Fruit fly (Drosophila melanogaster) whole organism: ENCODE results near the gene TrpRS.

ENCODE experiments used
- CG8478 ChIP-seq: fragments of >200 bp; optimal IDR thresholded peaks from 2 replicates; lab custom pipeline; 2018; ENCODE audit warnings: inconsistent platforms
- Dll ChIP-seq: fragments of >200 bp; optimal IDR thresholded peaks from 2 replicates; lab custom pipeline; 2017
- EcR ChIP-seq, 2 experiments: fragments of >200 bp; optimal IDR thresholded peaks; 2 replicates each; lab custom pipeline; 2017; ENCODE audit warnings: missing biosample characterization in 2 of 2, missing genetic modification characterization in 2 of 2, missing genetic modification reagents in 2 of 2
- pan ChIP-seq: fragments of >200 bp; optimal IDR thresholded peaks from 2 replicates; lab custom pipeline; 2017
- psq ChIP-seq: fragments of >200 bp; optimal IDR thresholded peaks from 2 replicates; lab custom pipeline; 2017
- usp ChIP-seq: fragments of >200 bp; optimal IDR thresholded peaks from 2 replicates; lab custom pipeline; 2017; ENCODE audit warnings: missing biosample characterization, missing genetic modification characterization, mixed read lengths

The TrpRS gene

DNA sequence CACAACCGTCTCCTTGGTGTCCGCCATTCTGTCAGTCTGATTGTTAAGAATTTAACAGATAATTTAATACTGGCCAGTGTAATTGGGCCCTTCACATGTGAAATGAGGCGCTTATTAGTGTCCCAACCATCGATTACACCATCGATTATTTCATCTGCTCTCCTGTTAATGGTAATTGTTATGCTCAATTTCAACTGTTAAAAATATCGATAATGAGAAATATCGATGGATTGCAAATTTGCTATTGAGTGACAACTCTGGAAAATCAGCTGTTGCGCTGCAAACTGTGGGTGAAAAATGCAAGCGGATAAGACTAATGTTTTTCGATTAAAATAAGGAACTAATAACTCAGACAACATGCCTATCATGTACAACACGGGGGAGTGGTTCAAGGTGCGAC, at the start of gene TrpRS, which contains the start of gene Vps16A:
TrpRS (minus strand) TSS at position 140 of the 400 bp plus-strand sequence.
Vps16A (plus strand) TSS at position 255 of the 400 bp plus-strand sequence.
- TF ChIP-seq pan (lab: Kevin White, UChicago) (no peak), usp (GFP tag; lab: Kevin White, UChicago) (no peak), EcR (GFP tag; optimal IDR thresholded peaks at IDR 0.05; lab: Kevin White, UChicago) (no peak), Dll (no peak), CG8478 (lab: Kevin White, UChicago) (no peak), psq (lab: Kevin White, UChicago) (no peak)

DNA sequence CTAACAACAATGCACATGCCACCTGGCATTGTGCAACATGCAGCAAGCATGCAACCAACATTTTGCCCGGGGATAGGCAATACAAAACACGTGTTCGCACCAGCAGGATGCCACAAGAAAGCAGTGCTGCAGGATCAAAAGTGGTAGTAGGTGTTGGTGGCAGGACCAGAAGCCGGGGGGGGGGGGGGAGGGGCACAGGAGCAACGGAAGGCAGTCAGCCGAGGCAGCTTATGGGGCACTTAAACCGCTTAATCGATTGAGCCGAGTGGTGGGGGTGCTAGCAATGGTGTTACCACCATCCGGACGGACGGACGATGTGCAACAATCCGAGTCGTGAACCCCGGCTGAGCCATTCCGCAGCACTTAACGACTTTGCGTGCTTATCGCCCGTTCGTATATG, 30.5 kb upstream of the TrpRS start:
- TF ChIP-seq Dll (no peak), EcR (GFP tag; optimal IDR thresholded peaks at IDR 0.05; lab: Kevin White, UChicago) (no peak), psq (lab: Kevin White, UChicago) (no peak), usp (GFP tag; lab: Kevin White, UChicago) (no peak), pan (lab: Kevin White, UChicago) (no peak), CG8478 (lab: Kevin White, UChicago) (no peak)

DNA sequence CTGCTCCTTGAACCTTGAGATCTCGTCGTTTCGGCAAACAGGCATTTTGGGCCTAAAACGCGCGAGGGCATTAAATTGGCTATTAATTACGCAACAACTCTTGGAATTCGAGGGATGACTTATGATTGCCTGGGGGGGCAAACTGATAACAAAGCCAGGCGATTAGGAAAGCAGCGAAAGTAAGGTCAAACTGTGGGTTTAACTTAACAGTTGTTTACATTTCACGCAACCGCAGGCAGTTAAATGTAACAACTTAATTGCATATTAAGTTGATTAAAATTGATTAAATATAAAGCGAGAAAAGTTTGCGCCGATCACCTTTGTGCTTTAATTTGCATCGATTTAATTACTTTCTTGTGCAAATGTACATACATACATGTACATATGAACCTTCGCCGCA, 21.0 kb upstream of the TrpRS start:
- no peak for TF ChIP-seq pan (lab: Kevin White, UChicago)
- no peak for TF ChIP-seq CG8478 (lab: Kevin White, UChicago)
- TF ChIP-seq psq (lab: Kevin White, UChicago) = no peak
- TF ChIP-seq usp (GFP tag; lab: Kevin White, UChicago) = no peak
- TF ChIP-seq Dll = no peak
- TF ChIP-seq EcR (GFP tag; optimal IDR thresholded peaks at IDR 0.05; lab: Kevin White, UChicago) = no peak

DNA sequence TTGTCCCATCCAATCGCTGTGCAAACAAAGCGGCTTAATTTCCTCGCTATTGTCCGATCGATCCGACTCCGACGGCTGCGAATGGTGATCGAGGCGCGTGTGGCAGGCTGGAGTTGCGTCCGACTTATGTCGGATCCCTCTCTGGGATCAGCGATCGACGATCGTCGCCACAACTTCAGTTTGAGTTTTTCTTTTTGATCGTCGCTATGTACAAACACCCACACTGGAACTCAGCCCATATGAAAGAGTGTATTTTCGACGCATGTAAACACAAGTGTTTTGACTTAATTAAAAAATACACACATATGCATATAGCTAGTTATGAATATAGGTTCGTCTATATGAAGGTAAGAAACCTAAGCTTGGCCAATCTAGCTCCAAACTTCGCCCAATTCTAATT, 2.7 kb downstream of the TrpRS start, which contains the start of gene sage:
sage (minus strand) TSS at position 101 of the 400 bp plus-strand sequence.
- TF ChIP-seq usp (GFP tag; lab: Kevin White, UChicago) (no peak), CG8478 (lab: Kevin White, UChicago) (no peak), Dll (no peak), pan (lab: Kevin White, UChicago) (no peak), psq (lab: Kevin White, UChicago) (no peak), EcR (GFP tag; optimal IDR thresholded peaks at IDR 0.05; lab: Kevin White, UChicago) (no peak)

DNA sequence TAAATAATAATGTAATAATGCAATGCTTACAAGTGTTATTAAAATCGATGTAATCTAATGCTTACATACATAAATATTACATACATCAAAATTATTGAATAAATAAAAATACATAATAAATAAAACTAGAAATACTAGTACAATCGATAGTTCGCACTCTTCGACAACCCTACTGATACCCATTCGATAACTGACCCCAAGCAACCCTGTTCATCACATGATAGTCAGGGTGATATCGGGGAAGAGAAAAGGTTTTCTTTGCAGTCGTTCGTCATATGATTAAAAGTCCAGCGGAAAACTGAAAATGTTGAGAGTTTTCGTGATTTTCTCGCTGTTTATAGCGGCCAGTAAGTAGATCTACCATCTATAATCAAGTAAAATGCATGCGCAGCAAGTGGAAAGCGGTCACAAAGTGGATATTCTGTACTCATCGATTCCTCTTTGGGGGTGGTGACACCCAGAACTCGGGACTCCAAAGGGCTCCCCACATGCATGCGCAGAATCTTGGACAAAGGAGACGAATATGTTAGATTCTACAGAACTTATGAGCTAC, 6.2 kb downstream of the TrpRS start, which contains the start of gene ATP6AP2:
ATP6AP2 (plus strand) TSS at position 218 of the 553 bp plus-strand sequence.
- TF ChIP-seq Dll (no peak), psq (lab: Kevin White, UChicago) (no peak)

DNA sequence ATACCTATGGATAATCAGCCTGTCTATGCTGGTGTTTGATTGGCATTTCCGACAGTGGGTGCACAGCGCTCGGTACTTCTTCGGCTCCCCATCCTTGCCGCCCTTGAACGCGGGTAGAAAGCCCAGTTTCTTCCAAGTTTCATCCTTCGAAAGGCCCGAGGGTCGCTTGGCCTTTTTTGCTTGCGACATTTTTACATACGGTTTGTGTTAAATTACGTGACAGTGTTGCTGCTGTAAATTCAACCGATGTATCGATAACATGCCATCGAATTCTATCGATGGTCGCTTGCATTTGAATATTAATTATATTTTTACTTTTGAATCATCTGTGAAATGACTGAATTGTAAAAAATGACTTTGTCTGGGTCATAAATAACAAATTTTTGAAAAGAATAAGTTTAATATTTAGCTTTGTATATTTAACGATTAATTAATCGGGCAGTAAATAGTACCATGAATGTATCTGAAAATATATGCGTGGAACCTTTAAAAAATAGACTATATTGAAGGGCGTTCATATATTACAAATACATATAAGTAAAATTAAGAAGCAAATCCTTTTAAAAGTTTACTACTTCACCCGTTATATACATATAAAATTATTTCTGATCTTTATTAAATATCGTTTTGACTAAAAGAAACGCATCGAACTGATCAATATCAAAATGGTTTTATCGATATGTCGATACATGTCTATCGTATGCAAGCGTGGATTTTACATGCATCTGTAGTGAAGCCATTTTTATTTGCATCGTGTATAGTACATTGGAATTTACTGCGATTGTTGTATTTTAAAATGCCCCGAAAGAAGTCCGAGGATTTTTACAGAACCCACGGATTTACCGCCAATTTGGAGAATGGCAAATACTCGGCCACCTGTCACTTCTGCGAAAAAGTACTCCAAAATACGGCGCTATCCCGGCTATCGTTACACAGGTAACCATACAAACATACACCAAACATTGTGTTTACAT, 8.2 kb downstream of the TrpRS start, which contains the start of the genes Ibf2 and Ibf1:
Ibf2 (minus strand) TSS at position 250 of the 974 bp plus-strand sequence.
Ibf1 (plus strand) TSS at position 713 of the 974 bp plus-strand sequence.
- TF ChIP-seq pan (lab: Kevin White, UChicago) (no peak), usp (GFP tag; lab: Kevin White, UChicago) (no peak), CG8478 (lab: Kevin White, UChicago) (no peak), psq (lab: Kevin White, UChicago) (no peak), Dll (no peak), EcR (GFP tag; optimal IDR thresholded peaks at IDR 0.05; lab: Kevin White, UChicago) (no peak)

DNA sequence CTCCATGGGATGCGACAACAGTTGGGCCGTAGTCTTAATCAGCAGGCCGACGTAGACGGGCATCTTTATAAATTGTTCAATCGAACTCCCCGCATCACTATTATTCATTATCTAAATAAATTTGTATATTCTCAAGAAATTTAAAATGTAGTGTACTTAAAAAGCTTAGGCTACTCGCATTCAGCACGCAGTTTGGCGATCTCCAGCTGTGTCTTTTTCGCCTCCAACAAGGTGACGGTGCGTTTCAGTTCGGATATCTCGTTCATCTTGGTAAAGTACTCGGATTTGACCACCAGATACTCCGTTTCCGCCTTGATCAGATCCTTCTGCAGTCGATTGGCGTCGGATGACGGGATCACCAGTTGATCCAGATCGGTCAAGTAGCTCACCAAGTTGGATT, 9.1 kb downstream of the TrpRS start, which contains the start of gene CG16736:
CG16736 (minus strand) TSS at position 101 of the 400 bp plus-strand sequence.
- TF ChIP-seq EcR (GFP tag; optimal IDR thresholded peaks at IDR 0.05; lab: Kevin White, UChicago) (no peak), Dll (no peak), usp (GFP tag; lab: Kevin White, UChicago) (no peak), psq (lab: Kevin White, UChicago) (no peak), CG8478 (lab: Kevin White, UChicago) (no peak), pan (lab: Kevin White, UChicago) (no peak)

DNA sequence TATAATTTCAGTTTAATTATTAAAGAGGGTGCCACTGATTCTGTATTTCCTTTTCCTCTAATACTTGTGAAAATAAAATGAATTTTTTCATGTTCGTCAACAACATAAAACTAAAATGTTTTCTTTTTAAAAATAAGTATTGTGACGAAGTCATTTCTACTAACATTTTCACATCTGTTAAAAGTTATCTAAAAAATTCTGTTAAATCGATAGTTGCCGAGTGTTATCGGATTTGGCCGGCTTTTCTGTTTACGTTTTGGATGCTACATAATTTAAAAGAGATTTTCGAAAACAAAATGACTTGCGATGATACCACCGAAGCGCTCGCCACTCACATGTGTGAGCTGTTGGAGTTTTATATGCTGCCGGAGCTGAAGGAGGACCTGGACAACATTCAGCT, 11.9 kb downstream of the TrpRS start, which contains the start of gene CG16734:
CG16734 (plus strand) TSS at position 255 of the 400 bp plus-strand sequence.
- no peak for TF ChIP-seq CG8478 (lab: Kevin White, UChicago)
- no peak for TF ChIP-seq usp (GFP tag; lab: Kevin White, UChicago)
- TF ChIP-seq pan (lab: Kevin White, UChicago) = no peak
- no peak for TF ChIP-seq EcR (GFP tag; optimal IDR thresholded peaks at IDR 0.05; lab: Kevin White, UChicago)
- TF ChIP-seq psq (lab: Kevin White, UChicago) = no peak
- TF ChIP-seq Dll = no peak

DNA sequence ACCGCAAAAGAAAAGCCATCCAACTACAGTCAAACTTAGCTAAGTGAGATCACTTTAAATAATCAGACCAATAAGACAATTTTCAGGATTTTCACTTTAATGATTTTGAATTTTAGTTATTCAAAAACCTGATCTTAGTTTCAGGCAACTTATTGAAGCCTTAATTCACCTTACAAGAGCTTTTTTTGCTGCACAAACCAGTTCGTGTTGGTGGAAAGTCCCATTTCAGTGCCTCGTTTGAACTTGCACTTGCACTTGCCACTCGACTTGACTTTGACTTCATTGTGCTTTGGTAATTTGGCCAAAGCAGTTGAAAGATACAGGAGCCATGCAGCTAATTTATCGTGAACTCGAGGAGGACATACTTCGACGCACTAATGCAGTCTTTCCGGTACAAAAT, 15.2 kb downstream of the TrpRS start, which contains the start of gene St2:
St2 (plus strand) TSS at position 301 of the 400 bp plus-strand sequence.
- TF ChIP-seq psq (lab: Kevin White, UChicago) (no peak), EcR (GFP tag; optimal IDR thresholded peaks at IDR 0.05; lab: Kevin White, UChicago) (no peak), Dll (no peak), CG8478 (lab: Kevin White, UChicago) (no peak), pan (lab: Kevin White, UChicago) (no peak), usp (GFP tag; lab: Kevin White, UChicago) (no peak)

DNA sequence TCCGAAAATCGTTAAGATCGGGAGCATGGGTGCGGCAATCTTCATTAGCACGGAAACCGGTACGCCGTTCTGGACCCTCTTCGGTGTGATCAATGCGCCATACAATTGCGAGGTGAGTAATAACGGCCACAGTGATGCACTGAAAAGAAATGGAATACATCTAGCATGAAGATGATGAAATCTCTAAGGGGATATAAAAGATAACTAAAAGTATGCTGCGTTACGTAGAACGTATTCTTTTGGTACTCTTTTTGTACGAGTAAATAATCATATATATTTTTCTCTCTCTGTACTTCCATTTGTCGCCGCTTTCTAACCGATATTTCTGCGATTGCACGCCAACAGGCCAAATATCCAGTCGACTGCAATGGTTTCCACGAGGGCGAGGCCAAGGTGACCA, 15.8 kb downstream of the TrpRS start:
- TF ChIP-seq psq (lab: Kevin White, UChicago) (no peak), pan (lab: Kevin White, UChicago) (no peak), usp (GFP tag; lab: Kevin White, UChicago) (no peak), CG8478 (lab: Kevin White, UChicago) (no peak), Dll (no peak), EcR (GFP tag; optimal IDR thresholded peaks at IDR 0.05; lab: Kevin White, UChicago) (no peak)

DNA sequence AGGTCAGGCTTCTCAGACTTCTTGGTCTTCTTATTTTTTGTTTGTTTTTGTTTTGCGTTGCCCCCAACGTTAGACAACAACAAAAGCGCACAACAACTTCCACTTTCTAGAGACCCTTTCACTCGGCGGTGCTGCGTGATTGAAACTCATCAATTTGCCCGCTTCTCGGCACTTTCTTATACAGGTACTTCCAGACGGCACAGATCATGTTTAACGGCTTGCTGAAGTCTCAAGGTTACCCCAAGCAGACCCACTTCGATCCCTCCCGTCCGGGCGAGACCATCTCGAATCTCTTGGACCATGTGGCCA, 17.0 kb downstream of the TrpRS start:
- no peak for TF ChIP-seq usp (GFP tag; lab: Kevin White, UChicago)
- TF ChIP-seq EcR (GFP tag; optimal IDR thresholded peaks at IDR 0.05; lab: Kevin White, UChicago) = no peak
- no peak for TF ChIP-seq pan (lab: Kevin White, UChicago)
- TF ChIP-seq Dll = no peak
- TF ChIP-seq psq (lab: Kevin White, UChicago) = no peak
- TF ChIP-seq CG8478 (lab: Kevin White, UChicago) = no peak
